Worm (Caenorhabditis elegans): ENCODE measurements around the gene arl-5.

arl-5 gene

ce11 chrIII:9818763-9819162, 4.3 kb upstream of the arl-5 start, which contains the start of gene panl-3 (continued):
- TF ChIP-seq nhr-47 (tag; optimal IDR thresholded peaks at IDR 0.05) (peak; percentile 69), mep-1 (tag; optimal IDR thresholded peaks at IDR 0.05) (peak; percentile 93), vab-15 (tag; optimal IDR thresholded peaks at IDR 0.05) (peak; percentile 65), C16A3.4 (tag; optimal IDR thresholded peaks at IDR 0.05) (peak; percentile 79), lin-14 (GFP tag; optimal IDR thresholded peaks at IDR 0.05) (peak; percentile 91), F16B12.6 (tag; optimal IDR thresholded peaks at IDR 0.05) (peak; percentile 98), nhr-76 (tag; optimal IDR thresholded peaks at IDR 0.05) (no peak), sup-37 (GFP tag; optimal IDR thresholded peaks at IDR 0.05) (no peak), snu-23 (GFP tag; optimal IDR thresholded peaks at IDR 0.05) (peak; percentile 83), skn-1 (tag; optimal IDR thresholded peaks at IDR 0.05) (peak; percentile 30), swsn-7 (tag; optimal IDR thresholded peaks at IDR 0.05) (peak; percentile 70), mab-9 (GFP tag; IDR thresholded peaks at IDR 0.05) (peak; percentile 73), nhr-84 (tag; optimal IDR thresholded peaks at IDR 0.05) (no peak), efl-1 (optimal IDR thresholded peaks at IDR 0.05) (peak; percentile 60 to 69), efl-1 (GFP tag; optimal IDR thresholded peaks at IDR 0.05 in 1 of 2) (peak; percentile 71 to 96), dsc-1 (tag; optimal IDR thresholded peaks at IDR 0.05) (peak; percentile 28), blmp-1 (tag; optimal IDR thresholded peaks at IDR 0.05) (no peak), snpc-4 (tag; optimal IDR thresholded peaks at IDR 0.05) (peak; percentile 18), nhr-90 (tag; optimal IDR thresholded peaks at IDR 0.05; ENCODE audit: poor library complexity) (peak; percentile 61), pqm-1 (tag; optimal IDR thresholded peaks at IDR 0.05) (no peak), tbx-2 (tag; optimal IDR thresholded peaks at IDR 0.05) (peak; percentile 86), xbp-1 (tag; optimal IDR thresholded peaks at IDR 0.05) (peak; percentile 69), irx-1 (tag; optimal IDR thresholded peaks at IDR 0.05) (no peak), nhr-71 (tag; optimal IDR thresholded peaks at IDR 0.05) (peak; percentile 81)

ce11 chrIII:9823748-9824147, 706 bp downstream of the arl-5 start:
- no peak for TF ChIP-seq lsy-2 (tag; optimal IDR thresholded peaks at IDR 0.05)
- TF ChIP-seq hlh-4 (tag; optimal IDR thresholded peaks at IDR 0.05), result no peak
- no peak for TF ChIP-seq ceh-90 (tag; optimal IDR thresholded peaks at IDR 0.05)
- TF ChIP-seq nhr-19 (GFP tag; conservative IDR thresholded peaks at IDR 0.05), result no peak
- no peak for TF ChIP-seq jun-1 (tag; optimal IDR thresholded peaks at IDR 0.05)
- peak; percentile 51 for TF ChIP-seq nhr-85 (tag)
- no peak for TF ChIP-seq fkh-10 (GFP tag; optimal IDR thresholded peaks at IDR 0.05)

- TF ChIP-seq vab-15 (tag; optimal IDR thresholded peaks at IDR 0.05), result no peak
- TF ChIP-seq nhr-47 (tag; optimal IDR thresholded peaks at IDR 0.05), result peak; percentile 38
- no peak for TF ChIP-seq lin-35 (GFP tag; optimal IDR thresholded peaks at IDR 0.05)
- no peak for TF ChIP-seq snu-23 (GFP tag; optimal IDR thresholded peaks at IDR 0.05)
- TF ChIP-seq sox-4 (tag; optimal IDR thresholded peaks at IDR 0.05), result no peak
- TF ChIP-seq pax-3 (tag; optimal IDR thresholded peaks at IDR 0.05), result no peak
- TF ChIP-seq sptf-1 (tag; optimal IDR thresholded peaks at IDR 0.05), result no peak
- no peak for TF ChIP-seq tlp-1 (tag; optimal IDR thresholded peaks at IDR 0.05)
- peak; percentile 43 for TF ChIP-seq nhr-90 (tag; optimal IDR thresholded peaks at IDR 0.05; ENCODE audit: poor library complexity)
- no peak for TF ChIP-seq aly-2 (tag; optimal IDR thresholded peaks at IDR 0.05)
- TF ChIP-seq lin-13 (GFP tag; optimal IDR thresholded peaks at IDR 0.05), result peak; percentile 8
- TF ChIP-seq fos-1 (tag; optimal IDR thresholded peaks at IDR 0.05), result no peak
- TF ChIP-seq nhr-71 (tag; optimal IDR thresholded peaks at IDR 0.05), result peak; percentile 61
- TF ChIP-seq ceh-82 (tag; optimal IDR thresholded peaks at IDR 0.05), result no peak
- TF ChIP-seq elt-2 (tag; optimal IDR thresholded peaks at IDR 0.05), result peak; percentile 11
- no peak for TF ChIP-seq nhr-84 (tag; optimal IDR thresholded peaks at IDR 0.05)
- TF ChIP-seq hlh-4 (tag; optimal IDR thresholded peaks at IDR 0.05), result no peak
- peak; percentile 81 for TF ChIP-seq nhr-85 (tag)
- TF ChIP-seq efl-1 (optimal IDR thresholded peaks at IDR 0.05), result no peak
- no peak for TF ChIP-seq efl-1 (GFP tag; optimal IDR thresholded peaks at IDR 0.05 in 1 of 2)
- no peak for TF ChIP-seq skn-1 (tag; optimal IDR thresholded peaks at IDR 0.05)
- TF ChIP-seq irx-1 (tag; optimal IDR thresholded peaks at IDR 0.05), result no peak
- TF ChIP-seq swsn-7 (tag; optimal IDR thresholded peaks at IDR 0.05), result no peak
- TF ChIP-seq zip-4 (GFP tag; optimal IDR thresholded peaks at IDR 0.05), result no peak
- TF ChIP-seq ztf-11 (tag; optimal IDR thresholded peaks at IDR 0.05), result no peak
- TF ChIP-seq unc-98 (GFP tag; IDR thresholded peaks at IDR 0.05), result no peak
- TF ChIP-seq lin-39 (tag; optimal IDR thresholded peaks at IDR 0.05), result no peak
- TF ChIP-seq blmp-1 (tag; optimal IDR thresholded peaks at IDR 0.05), result no peak
- TF ChIP-seq nhr-19 (GFP tag; conservative IDR thresholded peaks at IDR 0.05), result 0 out of 2 replicates have a peak, but pooled peaks have one; percentile 4
- no peak for TF ChIP-seq nhr-237 (tag; optimal IDR thresholded peaks at IDR 0.05)
- TF ChIP-seq ama-1 (optimal IDR thresholded peaks at IDR 0.05), result peak; percentile 87
- no peak for TF ChIP-seq rnt-1 (tag; optimal IDR thresholded peaks at IDR 0.05)
- no peak for TF ChIP-seq ces-1 (GFP tag; optimal IDR thresholded peaks at IDR 0.05)
Observed at ce11 chrIII:9824330-9824934, 1.4 kb downstream of the arl-5 start, which contains the start of gene lin-52. TSS of gene lin-52 (minus strand) at chrIII:9824750.
